Worm (Caenorhabditis elegans) whole organism, late embryonic: Measurements from ENCODE around the gene str-141.

ENCODE experiments used
- C08G9.2 ChIP-seq: sonication (generic microtip); optimal IDR thresholded peaks from 2 replicates; lab custom pipeline; 2016; ENCODE audit warnings: mild to moderate bottlenecking, missing genetic modification characterization, moderate library complexity, missing compliant biosample characterization
- C38D4.7 ChIP-seq: fragments of 200-800 bp; sonication (Bioruptor generic); optimal IDR thresholded peaks from 2 replicates; lab custom pipeline; 2018; ENCODE audit warnings: mild to moderate bottlenecking, missing genetic modification characterization, moderate library complexity, missing compliant biosample characterization
- F13H6.1 ChIP-seq: sonication (generic microtip); optimal IDR thresholded peaks from 2 replicates; lab custom pipeline; 2016; ENCODE audit warnings: missing genetic modification characterization, missing compliant biosample characterization
- K02D7.2 ChIP-seq: sonication (generic microtip); optimal IDR thresholded peaks from 2 replicates; lab custom pipeline; 2017; ENCODE audit warnings: mild to moderate bottlenecking, missing genetic modification characterization, missing compliant biosample characterization
- K09A11.1 ChIP-seq: sonication (generic microtip); optimal IDR thresholded peaks from 2 replicates; lab custom pipeline; 2017; ENCODE audit warnings: antibody characterized with exemption, mild to moderate bottlenecking, missing genetic modification characterization, missing compliant biosample characterization; ENCODE audit not compliant: insufficient read depth
- T23F11.4 ChIP-seq: fragments of 200-800 bp; sonication (Bioruptor generic); optimal IDR thresholded peaks from 2 replicates; lab custom pipeline; 2018; ENCODE audit warnings: mild to moderate bottlenecking, missing genetic modification characterization, missing compliant biosample characterization
- Y22D7AL.16 ChIP-seq: sonication (generic microtip); optimal IDR thresholded peaks from 2 replicates; lab custom pipeline; 2016; ENCODE audit warnings: missing genetic modification characterization, missing compliant biosample characterization
- ahr-1 ChIP-seq: sonication (generic microtip); optimal IDR thresholded peaks from 2 replicates; lab custom pipeline; 2016; ENCODE audit warnings: missing genetic modification characterization, missing compliant biosample characterization
- ama-1 ChIP-seq: fragments of 150-350 bp; optimal IDR thresholded peaks from 2 replicates; lab custom pipeline; 2014
- ceh-14 ChIP-seq: sonication (generic microtip); optimal IDR thresholded peaks from 2 replicates; lab custom pipeline; 2016; ENCODE audit warnings: missing genotype, missing genetic modification characterization, missing compliant biosample characterization
- ceh-19 ChIP-seq: fragments of 200-800 bp; sonication (Bioruptor generic); optimal IDR thresholded peaks from 2 replicates; lab custom pipeline; 2018; ENCODE audit warnings: mild to moderate bottlenecking, missing genetic modification characterization, missing compliant biosample characterization
- ceh-22 ChIP-seq: sonication (generic microtip); optimal IDR thresholded peaks from 2 replicates; lab custom pipeline; 2017; ENCODE audit warnings: missing biosample characterization, missing genetic modification characterization
- ceh-24 ChIP-seq: sonication (generic microtip); optimal IDR thresholded peaks from 2 replicates; lab custom pipeline; 2016; ENCODE audit warnings: mild to moderate bottlenecking, missing genetic modification characterization, missing compliant biosample characterization
- ceh-31 ChIP-seq: sonication (generic microtip); optimal IDR thresholded peaks from 2 replicates; lab custom pipeline; 2016; ENCODE audit warnings: missing genetic modification characterization, missing compliant biosample characterization
- ceh-45 ChIP-seq: fragments of 200-800 bp; sonication (Bioruptor generic); IDR thresholded peaks from 2 replicates; pipeline ENCODE4 v1.3.6; 2022; ENCODE audit warnings: missing genetic modification reagents, missing genetic modification characterization, missing compliant biosample characterization
- ceh-6 ChIP-seq: fragments of 200-800 bp; sonication (Bioruptor generic); optimal IDR thresholded peaks from 2 replicates; lab custom pipeline; 2018; ENCODE audit warnings: mild to moderate bottlenecking, missing genetic modification characterization, missing compliant biosample characterization
- che-1 ChIP-seq: sonication (generic microtip); optimal IDR thresholded peaks from 2 replicates; lab custom pipeline; 2016; ENCODE audit warnings: mild to moderate bottlenecking, missing genetic modification characterization, missing compliant biosample characterization
- dmd-4 ChIP-seq: sonication (generic microtip); optimal IDR thresholded peaks from 2 replicates; lab custom pipeline; 2016; ENCODE audit warnings: borderline replicate concordance, missing genetic modification characterization, missing compliant biosample characterization
- dve-1 ChIP-seq: sonication (generic microtip); optimal IDR thresholded peaks from 2 replicates; lab custom pipeline; 2017; ENCODE audit warnings: antibody characterized with exemption, mild to moderate bottlenecking, missing genetic modification characterization, missing compliant biosample characterization
- elt-2 ChIP-seq: sonication (generic microtip); optimal IDR thresholded peaks from 2 replicates; lab custom pipeline; 2016; ENCODE audit warnings: missing genetic modification reagents, missing genetic modification characterization, missing compliant biosample characterization
- elt-4 ChIP-seq: sonication (generic microtip); optimal IDR thresholded peaks from 2 replicates; lab custom pipeline; 2016; ENCODE audit warnings: missing genetic modification characterization, missing compliant biosample characterization
- ets-4 ChIP-seq: sonication (generic microtip); optimal IDR thresholded peaks from 2 replicates; lab custom pipeline; 2016; ENCODE audit warnings: missing genetic modification characterization, missing compliant biosample characterization
- fkh-10 ChIP-seq: fragments of 150-350 bp; optimal IDR thresholded peaks from 2 replicates; lab custom pipeline; 2014; ENCODE audit warnings: missing biosample characterization, missing genetic modification reagents, missing genetic modification characterization
- fkh-6 ChIP-seq: sonication (generic microtip); optimal IDR thresholded peaks from 2 replicates; lab custom pipeline; 2016; ENCODE audit warnings: missing genetic modification characterization, missing compliant biosample characterization
- gmeb-2 ChIP-seq: sonication (generic microtip); optimal IDR thresholded peaks from 2 replicates; lab custom pipeline; 2016; ENCODE audit warnings: missing genetic modification characterization, inconsistent platforms, missing compliant biosample characterization
- hlh-13 ChIP-seq: fragments of 200-800 bp; sonication (Bioruptor generic); optimal IDR thresholded peaks from 2 replicates; lab custom pipeline; 2018; ENCODE audit warnings: mild to moderate bottlenecking, missing genetic modification characterization, missing compliant biosample characterization
- hlh-15 ChIP-seq: sonication (generic microtip); optimal IDR thresholded peaks from 2 replicates; lab custom pipeline; 2016; ENCODE audit warnings: missing genetic modification characterization, missing compliant biosample characterization
- hlh-30 ChIP-seq: sonication (generic microtip); optimal IDR thresholded peaks from 2 replicates; lab custom pipeline; 2017; ENCODE audit warnings: antibody characterized with exemption, missing genetic modification characterization, missing compliant biosample characterization; ENCODE audit not compliant: insufficient read depth
- hlh-6 ChIP-seq: sonication (generic microtip); optimal IDR thresholded peaks from 2 replicates; lab custom pipeline; 2016; ENCODE audit warnings: missing genotype, missing genetic modification characterization, missing compliant biosample characterization
- madf-2 ChIP-seq: sonication (generic microtip); optimal IDR thresholded peaks from 2 replicates; lab custom pipeline; 2017; ENCODE audit warnings: missing genetic modification characterization, missing compliant biosample characterization
- mec-3 ChIP-seq: sonication (generic microtip); optimal IDR thresholded peaks from 2 replicates; lab custom pipeline; 2016; ENCODE audit warnings: borderline replicate concordance, missing genetic modification characterization, missing compliant biosample characterization
- nfya-1 ChIP-seq: sonication (generic microtip); optimal IDR thresholded peaks from 2 replicates; lab custom pipeline; 2017; ENCODE audit warnings: missing genetic modification characterization, mild to moderate bottlenecking, missing compliant biosample characterization, antibody characterized with exemption, moderate library complexity
- nhr-232 ChIP-seq: sonication (generic microtip); optimal IDR thresholded peaks from 2 replicates; lab custom pipeline; 2016; ENCODE audit warnings: missing genetic modification characterization, missing compliant biosample characterization
- npax-4 ChIP-seq: sonication (generic microtip); optimal IDR thresholded peaks from 2 replicates; lab custom pipeline; 2016; ENCODE audit warnings: missing genetic modification characterization, missing compliant biosample characterization
- odd-2 ChIP-seq: sonication (generic microtip); optimal IDR thresholded peaks from 2 replicates; lab custom pipeline; 2017; ENCODE audit warnings: antibody characterized with exemption, mild to moderate bottlenecking, missing genetic modification characterization, missing compliant biosample characterization
- pag-3 ChIP-seq: sonication (generic microtip); optimal IDR thresholded peaks from 2 replicates; lab custom pipeline; 2016; ENCODE audit warnings: missing compliant biosample characterization, missing genetic modification characterization, borderline replicate concordance
- pat-9 ChIP-seq: fragments of 200-800 bp; sonication (Bioruptor generic); optimal IDR thresholded peaks from 2 replicates; lab custom pipeline; 2018; ENCODE audit warnings: mild to moderate bottlenecking, missing genetic modification characterization, moderate library complexity, missing compliant biosample characterization
- pqm-1 ChIP-seq: sonication (generic microtip); optimal IDR thresholded peaks from 2 replicates; lab custom pipeline; 2016; ENCODE audit warnings: missing genetic modification characterization, missing compliant biosample characterization
- ref-2 ChIP-seq: sonication (generic microtip); optimal IDR thresholded peaks from 2 replicates; lab custom pipeline; 2016; ENCODE audit warnings: missing genetic modification characterization, missing compliant biosample characterization
- sdc-2 ChIP-seq: sonication (generic microtip); optimal IDR thresholded peaks from 2 replicates; lab custom pipeline; 2016; ENCODE audit warnings: missing genotype, missing genetic modification characterization, missing compliant biosample characterization
- sox-2 ChIP-seq: fragments of 200-800 bp; sonication (Bioruptor generic); IDR thresholded peaks from 2 replicates; pipeline ENCODE4 v1.3.6; 2022; ENCODE audit warnings: missing genetic modification reagents, missing genetic modification characterization, missing compliant biosample characterization
- sox-4 ChIP-seq: sonication (generic microtip); optimal IDR thresholded peaks from 2 replicates; lab custom pipeline; 2017; ENCODE audit warnings: mild to moderate bottlenecking, missing genetic modification characterization, inconsistent platforms, missing compliant biosample characterization
- syd-9 ChIP-seq: sonication (generic microtip); optimal IDR thresholded peaks from 2 replicates; lab custom pipeline; 2016; ENCODE audit warnings: mild to moderate bottlenecking, missing genetic modification characterization, moderate library complexity, missing compliant biosample characterization
- tbx-7 ChIP-seq: sonication (generic microtip); optimal IDR thresholded peaks from 2 replicates; lab custom pipeline; 2016; ENCODE audit warnings: missing genotype, missing genetic modification characterization, missing compliant biosample characterization
- ttx-3 ChIP-seq: sonication (generic microtip); optimal IDR thresholded peaks from 2 replicates; lab custom pipeline; 2016; ENCODE audit warnings: missing genetic modification reagents, missing genetic modification characterization, missing compliant biosample characterization
- unc-3 ChIP-seq, 2 experiments: fragments of 200-800 bp in 1 of 2; sonication (Bioruptor generic) in 1 of 2; sonication (generic microtip) in 1 of 2; conservative IDR thresholded peaks in 1 of 2; optimal IDR thresholded peaks in 1 of 2; 2 replicates each; pipeline versions ENCODE4 v1.3.6 to Lab custom; 2016 to 2022; ENCODE audit warnings: missing compliant biosample characterization in 2 of 2, missing genetic modification characterization in 2 of 2, missing genetic modification reagents in 1 of 2
- unc-42 ChIP-seq: sonication (generic microtip); optimal IDR thresholded peaks from 2 replicates; lab custom pipeline; 2016; ENCODE audit warnings: missing genotype, missing genetic modification characterization, missing compliant biosample characterization
- unc-86 ChIP-seq: sonication (generic microtip); optimal IDR thresholded peaks from 2 replicates; lab custom pipeline; 2016; ENCODE audit warnings: missing genetic modification characterization, missing compliant biosample characterization
- ztf-16 ChIP-seq: sonication (generic microtip); optimal IDR thresholded peaks from 2 replicates; lab custom pipeline; 2017; ENCODE audit warnings: missing genetic modification characterization, missing compliant biosample characterization

Gene str-141

ce11 chrV:11314025-11314880, 9.4 kb downstream of the str-141 start:
- peak; percentile 97 for TF ChIP-seq syd-9 (tag; lab: Kevin White, UChicago)
- peak; percentile 100 for TF ChIP-seq T23F11.4
- peak; percentile 100 for TF ChIP-seq pat-9 (tag; lab: Kevin White, UChicago)
- TF ChIP-seq che-1 (tag; lab: Kevin White, UChicago) = peak; percentile 98
- TF ChIP-seq tbx-7 (tag; lab: Kevin White, UChicago) = peak; percentile 77
- peak; percentile 97 for TF ChIP-seq madf-2
- TF ChIP-seq ref-2 (tag; lab: Kevin White, UChicago) = peak; percentile 97
- TF ChIP-seq pag-3 (tag; lab: Kevin White, UChicago) = peak; percentile 92
- TF ChIP-seq nfya-1 (tag; lab: Kevin White, UChicago) = peak; percentile 91
- TF ChIP-seq fkh-10 (GFP tag; lab: Kevin White, UChicago) = peak; percentile 85
- TF ChIP-seq ttx-3 = peak; percentile 99
- TF ChIP-seq nhr-232 (tag; lab: Kevin White, UChicago) = peak; percentile 99
- TF ChIP-seq Y22D7AL.16 (tag; lab: Kevin White, UChicago) = peak; percentile 99
- TF ChIP-seq ama-1 (lab: Kevin White, UChicago) = no peak
- peak; percentile 100 for TF ChIP-seq hlh-6 (tag; lab: Kevin White, UChicago)
- TF ChIP-seq ceh-24 (tag; lab: Kevin White, UChicago) = peak; percentile 97
- TF ChIP-seq pqm-1 (tag; lab: Kevin White, UChicago) = peak; percentile 98
- TF ChIP-seq K09A11.1 (tag; lab: Kevin White, UChicago) = peak; percentile 98
- TF ChIP-seq ceh-14 (tag; lab: Kevin White, UChicago) = peak; percentile 99
- TF ChIP-seq ztf-16 (tag; lab: Kevin White, UChicago) = peak; percentile 97
- TF ChIP-seq unc-42 (tag; lab: Kevin White, UChicago) = peak; percentile 86
- TF ChIP-seq gmeb-2 (tag; lab: Kevin White, UChicago) = peak; percentile 99
- peak; percentile 99 for TF ChIP-seq unc-3 (GFP tag; conservative IDR thresholded peaks at IDR 0.05; lab: Robert Waterston, UW)
- peak; percentile 95 for TF ChIP-seq unc-3 (tag; optimal IDR thresholded peaks at IDR 0.05; lab: Kevin White, UChicago)
- peak; percentile 98 for TF ChIP-seq unc-86
- TF ChIP-seq C08G9.2 (tag; lab: Kevin White, UChicago) = peak; percentile 99
- peak; percentile 91 for TF ChIP-seq odd-2 (tag; lab: Kevin White, UChicago)
- TF ChIP-seq sox-2 = peak; percentile 98
- peak; percentile 94 for TF ChIP-seq ets-4 (tag; lab: Kevin White, UChicago)
- peak; percentile 99 for TF ChIP-seq sox-4 (tag; lab: Kevin White, UChicago)
- TF ChIP-seq hlh-30 (tag; lab: Kevin White, UChicago) = peak; percentile 98
- TF ChIP-seq elt-4 (tag; lab: Kevin White, UChicago) = peak; percentile 97
- TF ChIP-seq dmd-4 (tag; lab: Kevin White, UChicago) = peak; percentile 98
- peak; percentile 99 for TF ChIP-seq ceh-19
- peak; percentile 100 for TF ChIP-seq ceh-6 (GFP tag; lab: Kevin White, UChicago)
- TF ChIP-seq mec-3 (tag; lab: Kevin White, UChicago) = peak; percentile 88
- peak; percentile 96 for TF ChIP-seq ceh-31 (tag; lab: Kevin White, UChicago)
- peak; percentile 97 for TF ChIP-seq C38D4.7 (GFP tag; lab: Kevin White, UChicago)
- TF ChIP-seq dve-1 (tag; lab: Kevin White, UChicago) = peak; percentile 99
- peak; percentile 99 for TF ChIP-seq hlh-13 (GFP tag; lab: Kevin White, UChicago)
- peak; percentile 95 for TF ChIP-seq sdc-2 (tag; lab: Kevin White, UChicago)
- peak; percentile 97 for TF ChIP-seq ceh-22 (tag; lab: Kevin White, UChicago)
- peak; percentile 100 for TF ChIP-seq K02D7.2 (tag; lab: Kevin White, UChicago)
- peak; percentile 96 for TF ChIP-seq ahr-1 (tag; lab: Kevin White, UChicago)
- peak; percentile 100 for TF ChIP-seq elt-2 (tag; lab: Kevin White, UChicago)
- TF ChIP-seq npax-4 = peak; percentile 97
- TF ChIP-seq F13H6.1 (tag; lab: Kevin White, UChicago) = peak; percentile 99
- TF ChIP-seq ceh-45 = peak; percentile 99
- peak; percentile 98 for TF ChIP-seq hlh-15 (tag; lab: Kevin White, UChicago)
- TF ChIP-seq fkh-6 = peak; percentile 96
